Worm (Caenorhabditis elegans) whole organism, L4 larva: ENCODE data around the gene R07E5.15.

Source experiments
- lin-13 ChIP-seq: fragments of 150-350 bp; optimal IDR thresholded peaks from 2 replicates; lab custom pipeline; 2014; ENCODE audit warnings: missing biosample characterization, missing genetic modification reagents, missing genetic modification characterization
- lin-39 ChIP-seq: fragments of 150-350 bp; optimal IDR thresholded peaks from 2 replicates; lab custom pipeline; 2014; ENCODE audit warnings: missing biosample characterization, missing genetic modification reagents, missing genetic modification characterization
- nhr-237 ChIP-seq: sonication (generic microtip); optimal IDR thresholded peaks from 2 replicates; lab custom pipeline; 2017; ENCODE audit warnings: missing biosample characterization, missing genetic modification characterization
- saeg-2 ChIP-seq: fragments of 200-800 bp; sonication (Bioruptor generic); IDR thresholded peaks from 2 replicates; pipeline ENCODE4 v1.3.6; 2022; ENCODE audit warnings: missing genetic modification reagents, missing genetic modification characterization, missing compliant biosample characterization
- unc-62 ChIP-seq, 3 experiments: fragments of 150-350 bp in 1 of 3; sonication (generic microtip); optimal IDR thresholded peaks in 2 of 3; peaks in 1 of 3; 1 replicate in 1 of 3; 2 replicates in 2 of 3; lab custom pipeline; 2014 to 2017; ENCODE audit warnings: missing biosample characterization in 3 of 3, missing genetic modification characterization in 3 of 3, missing genetic modification reagents in 3 of 3, missing genotype in 1 of 3
- zip-11 ChIP-seq: fragments of 200-800 bp; sonication (Bioruptor generic); IDR thresholded peaks from 2 replicates; pipeline ENCODE4 v1.3.6; 2022; ENCODE audit warnings: missing genetic modification characterization, missing compliant biosample characterization
- ztf-11 ChIP-seq: fragments of 150-350 bp; optimal IDR thresholded peaks from 2 replicates; lab custom pipeline; 2014; ENCODE audit warnings: missing biosample characterization, missing genetic modification characterization

DNA sequence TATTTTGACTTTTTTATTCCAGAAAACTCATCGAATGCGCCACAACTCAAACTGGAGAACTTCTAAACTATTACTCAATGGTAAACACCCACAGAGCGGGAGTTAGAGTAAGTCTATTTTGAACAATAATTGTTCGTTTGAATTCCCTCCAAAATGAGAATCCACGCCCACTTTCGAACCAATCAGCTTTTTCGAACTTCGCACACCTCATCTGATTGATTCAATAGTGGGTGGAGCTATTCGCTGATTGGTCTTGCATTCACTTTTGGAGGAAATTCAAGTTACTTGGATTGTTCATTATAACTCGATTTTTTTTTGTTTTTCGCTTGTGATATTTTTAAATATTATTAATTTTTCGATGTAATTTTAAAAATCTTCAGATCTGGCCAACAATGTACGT, 5.4 kb upstream of the R07E5.15 start:
- TF ChIP-seq saeg-2 (no peak), unc-62 (GFP tag; optimal IDR thresholded peaks at IDR 0.05 in 1 of 2; lab: Kevin White, UChicago) (no peak), unc-62 (tag; optimal IDR thresholded peaks at IDR 0.05; lab: Kevin White, UChicago) (no peak), ztf-11 (tag; lab: Kevin White, UChicago) (no peak), lin-39 (tag; lab: Kevin White, UChicago) (no peak), lin-13 (GFP tag; lab: Kevin White, UChicago) (no peak), nhr-237 (no peak), zip-11 (no peak)
